Fruit fly (Drosophila melanogaster) whole organism, pupa: ENCODE data around the gene park.

Source experiments
- CG10348 ChIP-seq: fragments of 200-800 bp; sonication (Bioruptor generic); IDR thresholded peaks from 2 replicates; pipeline ENCODE4 v1.3.6; 2022; ENCODE audit warnings: missing biosample characterization, missing genetic modification characterization
- CG12605 ChIP-seq: fragments of 200-800 bp; sonication (Bioruptor generic); IDR thresholded peaks from 2 replicates; pipeline ENCODE4 v1.3.6; 2022; ENCODE audit warnings: missing biosample characterization, missing genetic modification characterization
- CG13204 ChIP-seq: fragments of 200-800 bp; sonication (Bioruptor generic); optimal IDR thresholded peaks from 2 replicates; lab custom pipeline; 2018; ENCODE audit warnings: missing biosample characterization, mild to moderate bottlenecking, missing genetic modification characterization, moderate library complexity
- CG14655 ChIP-seq: fragments of 200-800 bp; sonication (Bioruptor generic); optimal IDR thresholded peaks from 3 replicates; lab custom pipeline; 2017; ENCODE audit warnings: mild to moderate bottlenecking, missing biosample characterization, missing genetic modification reagents, missing genetic modification characterization
- CG15710 ChIP-seq: fragments of 200-800 bp; sonication (Bioruptor generic); optimal IDR thresholded peaks from 2 replicates; lab custom pipeline; 2018; ENCODE audit warnings: missing biosample characterization, mild to moderate bottlenecking, missing genetic modification characterization, moderate library complexity
- CG17806 ChIP-seq: fragments of 200-800 bp; sonication (Bioruptor generic); optimal IDR thresholded peaks from 2 replicates; lab custom pipeline; 2018; ENCODE audit warnings: missing biosample characterization, mild to moderate bottlenecking, missing genetic modification characterization, moderate library complexity
- CG32121 ChIP-seq: fragments of 200-800 bp; sonication (Bioruptor generic); IDR thresholded peaks from 2 replicates; pipeline ENCODE4 v1.3.6; 2022; ENCODE audit warnings: missing biosample characterization, missing genetic modification characterization
- CG34367 ChIP-seq: fragments of 200-800 bp; sonication (Bioruptor generic); optimal IDR thresholded peaks from 2 replicates; lab custom pipeline; 2018; ENCODE audit warnings: missing biosample characterization, mild to moderate bottlenecking, missing genetic modification characterization
- CG4496 ChIP-seq: fragments of 200-800 bp; sonication (Bioruptor generic); IDR thresholded peaks from 3 replicates; pipeline ENCODE4 v1.3.6; 2022; ENCODE audit warnings: missing biosample characterization, missing genetic modification characterization
- CG8159 ChIP-seq: fragments of 200-800 bp; sonication (Bioruptor generic); optimal IDR thresholded peaks from 3 replicates; lab custom pipeline; 2018; ENCODE audit warnings: missing biosample characterization, mild to moderate bottlenecking, missing genetic modification characterization, moderate library complexity
- CG8301 ChIP-seq: fragments of 200-800 bp; sonication (Bioruptor generic); optimal IDR thresholded peaks from 2 replicates; lab custom pipeline; 2018; ENCODE audit warnings: missing biosample characterization, mild to moderate bottlenecking, missing genetic modification characterization
- CG9948 ChIP-seq: fragments of 200-800 bp; sonication (Bioruptor generic); optimal IDR thresholded peaks from 2 replicates; lab custom pipeline; 2018; ENCODE audit warnings: missing biosample characterization, mild to moderate bottlenecking, missing genetic modification characterization, moderate library complexity
- D1 ChIP-seq: fragments of 200-800 bp; sonication (Bioruptor generic); optimal IDR thresholded peaks from 2 replicates; lab custom pipeline; 2018; ENCODE audit warnings: missing biosample characterization, mild to moderate bottlenecking, missing genetic modification characterization, moderate library complexity
- EcR ChIP-seq: fragments of 200-800 bp; sonication (Bioruptor generic); optimal IDR thresholded peaks from 3 replicates; lab custom pipeline; 2019; ENCODE audit warnings: missing biosample characterization, missing genetic modification characterization, mild to moderate bottlenecking, moderate library complexity, missing genetic modification reagents
- Ets98B ChIP-seq: fragments of 200-800 bp; sonication (Bioruptor generic); IDR thresholded peaks from 2 replicates; pipeline ENCODE4 v1.3.6; 2022; ENCODE audit warnings: missing biosample characterization, missing genetic modification characterization
- Pif1A ChIP-seq: fragments of 200-800 bp; sonication (Bioruptor generic); optimal IDR thresholded peaks from 3 replicates; lab custom pipeline; 2016; ENCODE audit warnings: missing biosample characterization, missing genetic modification characterization
- Pif1B ChIP-seq: fragments of 200-800 bp; sonication (Bioruptor generic); optimal IDR thresholded peaks from 3 replicates; lab custom pipeline; 2016; ENCODE audit warnings: missing biosample characterization, missing genetic modification characterization
- Snoo ChIP-seq: fragments of 200-800 bp; sonication (Bioruptor generic); optimal IDR thresholded peaks from 3 replicates; lab custom pipeline; 2017; ENCODE audit warnings: missing biosample characterization, mild to moderate bottlenecking, missing genetic modification characterization, inconsistent platforms
- fd96Ca ChIP-seq: fragments of 200-800 bp; sonication (Bioruptor generic); IDR thresholded peaks from 3 replicates; pipeline ENCODE4 v1.3.6; 2022; ENCODE audit warnings: missing biosample characterization, missing genetic modification characterization
- gl ChIP-seq: fragments of 200-800 bp; sonication (Bioruptor generic); optimal IDR thresholded peaks from 2 replicates; lab custom pipeline; 2018; ENCODE audit warnings: missing biosample characterization, mild to moderate bottlenecking, missing genetic modification characterization
- rn ChIP-seq: fragments of 200-800 bp; sonication (Bioruptor generic); IDR thresholded peaks from 2 replicates; pipeline ENCODE4 v1.3.6; 2022; ENCODE audit warnings: missing biosample characterization, missing genetic modification characterization

park gene

dm6 chr3L:21196563-21196962, at the start of gene park, which contains the start of gene Targ3:
park (minus strand) TSS chr3L:21196853.
Targ3 (plus strand) TSS chr3L:21196831.
- TF ChIP-seq Ets98B (GFP tag; lab: Robert Waterston, UW) = no peak
- 0 out of 3 replicates have a peak, but pooled peaks have one; percentile 37 for TF ChIP-seq CG4496 (GFP tag; lab: Robert Waterston, UW)
- TF ChIP-seq fd96Ca (GFP tag; lab: Robert Waterston, UW) = peak; percentile 33; the same call in 1 of the 3 replicates
- TF ChIP-seq CG17806 (tag; lab: Kevin White, UChicago) = no peak

- TF ChIP-seq CG8301 (peak; percentile 6), gl (tag; lab: Kevin White, UChicago) (no peak), CG9948 (peak; percentile 60), CG17806 (tag; lab: Kevin White, UChicago) (peak; percentile 67), CG14655 (GFP tag; lab: Kevin White, UChicago) (peak; percentile 14), Pif1A (GFP tag; lab: Kevin White, UChicago) (peak; percentile 25)
These were observed 46.8 kb upstream of the park start for dm6 chr3L:21243417-21243816.

- no peak for TF ChIP-seq Snoo (tag; lab: Kevin White, UChicago)
- no peak for TF ChIP-seq CG15710 (tag; lab: Kevin White, UChicago)
- no peak for TF ChIP-seq CG32121 (GFP tag; lab: Robert Waterston, UW)
- no peak for TF ChIP-seq CG8159 (tag; lab: Kevin White, UChicago)
- no peak for TF ChIP-seq CG9948
- no peak for TF ChIP-seq CG10348 (GFP tag; lab: Robert Waterston, UW)
- no peak for TF ChIP-seq CG13204 (GFP tag; lab: Kevin White, UChicago)
- TF ChIP-seq CG17806 (tag; lab: Kevin White, UChicago) = no peak
- no peak for TF ChIP-seq CG4496 (GFP tag; lab: Robert Waterston, UW)
- TF ChIP-seq CG34367 (tag; lab: Kevin White, UChicago) = no peak
- TF ChIP-seq CG14655 (GFP tag; lab: Kevin White, UChicago) = no peak
- TF ChIP-seq Pif1B (GFP tag; lab: Kevin White, UChicago) = no peak
- TF ChIP-seq EcR (GFP tag; lab: Kevin White, UChicago) = no peak
- no peak for TF ChIP-seq gl (tag; lab: Kevin White, UChicago)
- TF ChIP-seq rn = no peak
- no peak for TF ChIP-seq fd96Ca (GFP tag; lab: Robert Waterston, UW)
- no peak for TF ChIP-seq D1 (tag; lab: Kevin White, UChicago)
- no peak for TF ChIP-seq Pif1A (GFP tag; lab: Kevin White, UChicago)
- TF ChIP-seq CG12605 = no peak
These were observed 46.3 kb upstream of the park start for dm6 chr3L:21242958-21243357.

dm6 chr3L:21241447-21241983, 44.9 kb upstream of the park start:
- TF ChIP-seq CG15710 (tag; lab: Kevin White, UChicago) (no peak), fd96Ca (GFP tag; lab: Robert Waterston, UW) (no peak), Snoo (tag; lab: Kevin White, UChicago) (no peak), Pif1B (GFP tag; lab: Kevin White, UChicago) (no peak), Ets98B (GFP tag; lab: Robert Waterston, UW) (no peak), CG17806 (tag; lab: Kevin White, UChicago) (no peak), rn (no peak), CG14655 (GFP tag; lab: Kevin White, UChicago) (no peak), CG9948 (peak; percentile 4), CG10348 (GFP tag; lab: Robert Waterston, UW) (no peak), gl (tag; lab: Kevin White, UChicago) (no peak), CG4496 (GFP tag; lab: Robert Waterston, UW) (no peak), CG8301 (peak; percentile 31), EcR (GFP tag; lab: Kevin White, UChicago) (no peak), CG8159 (tag; lab: Kevin White, UChicago) (no peak), D1 (tag; lab: Kevin White, UChicago) (no peak), CG32121 (GFP tag; lab: Robert Waterston, UW) (no peak), CG12605 (peak; percentile 34; the same call in 1 of the 2 replicates), CG34367 (tag; lab: Kevin White, UChicago) (no peak), Pif1A (GFP tag; lab: Kevin White, UChicago) (no peak), CG13204 (GFP tag; lab: Kevin White, UChicago) (no peak)

dm6 chr3L:21239999-21240509, 43.4 kb upstream of the park start:
- TF ChIP-seq Pif1A (GFP tag; lab: Kevin White, UChicago) = peak; percentile 40
- TF ChIP-seq CG15710 (tag; lab: Kevin White, UChicago) = no peak
- peak; percentile 27 for TF ChIP-seq CG14655 (GFP tag; lab: Kevin White, UChicago)
- no peak for TF ChIP-seq CG8159 (tag; lab: Kevin White, UChicago)
- no peak for TF ChIP-seq CG17806 (tag; lab: Kevin White, UChicago)
- peak; percentile 35 for TF ChIP-seq Pif1B (GFP tag; lab: Kevin White, UChicago)
- TF ChIP-seq rn = no peak
- peak; percentile 20 for TF ChIP-seq CG8301
- TF ChIP-seq fd96Ca (GFP tag; lab: Robert Waterston, UW) = no peak
- TF ChIP-seq CG10348 (GFP tag; lab: Robert Waterston, UW) = no peak
- TF ChIP-seq Snoo (tag; lab: Kevin White, UChicago) = peak; percentile 39
- peak; percentile 76; the same call in 1 of the 2 replicates for TF ChIP-seq CG12605
- peak; percentile 56 for TF ChIP-seq CG32121 (GFP tag; lab: Robert Waterston, UW)
- no peak for TF ChIP-seq CG9948
- peak; percentile 58; the same call in 1 of the 2 replicates for TF ChIP-seq Ets98B (GFP tag; lab: Robert Waterston, UW)
- no peak for TF ChIP-seq D1 (tag; lab: Kevin White, UChicago)
- TF ChIP-seq CG4496 (GFP tag; lab: Robert Waterston, UW) = peak; percentile 70
- no peak for TF ChIP-seq gl (tag; lab: Kevin White, UChicago)
- TF ChIP-seq CG13204 (GFP tag; lab: Kevin White, UChicago) = peak; percentile 55
- peak; percentile 86 for TF ChIP-seq EcR (GFP tag; lab: Kevin White, UChicago)
- no peak for TF ChIP-seq CG34367 (tag; lab: Kevin White, UChicago)
- TF ChIP-seq, all 21 proteins: peak for 11
